Worm (Caenorhabditis elegans) whole organism, L4/young adult: ENCODE measurements around the gene glb-16.

Experiments used
- W03F9.2 ChIP-seq: fragments of 150-350 bp; optimal IDR thresholded peaks from 2 replicates; lab custom pipeline; 2014; ENCODE audit warnings: missing biosample characterization, missing genetic modification characterization
- dao-5 ChIP-seq: sonication (generic microtip); optimal IDR thresholded peaks from 2 replicates; lab custom pipeline; 2016; ENCODE audit warnings: missing genotype, missing genetic modification characterization, moderate library complexity, missing compliant biosample characterization
- him-1 ChIP-seq: sonication (generic microtip); optimal IDR thresholded peaks from 2 replicates; lab custom pipeline; 2016; ENCODE audit warnings: missing genotype, missing genetic modification reagents, missing genetic modification characterization, missing compliant biosample characterization

DNA sequence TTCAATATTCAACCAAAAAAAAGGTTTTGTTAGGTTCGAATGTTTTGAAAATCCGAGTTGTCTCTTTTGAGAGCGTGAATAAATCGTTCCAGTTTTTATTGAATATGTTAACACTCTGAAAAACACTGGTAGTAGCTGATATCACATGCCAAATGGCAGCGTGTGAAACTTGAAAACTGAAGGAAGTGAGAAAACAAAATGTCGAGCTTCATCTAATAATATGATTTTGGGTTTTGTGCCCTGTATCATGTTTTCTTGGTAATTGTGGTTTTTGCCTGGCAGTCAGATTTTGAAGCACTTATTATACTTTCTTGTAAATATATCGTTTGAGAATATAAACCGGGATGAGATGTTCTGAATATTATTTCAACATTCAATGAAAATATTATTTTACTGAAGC is 37.1 kb downstream of the glb-16 start, which contains the start of gene F48E3.6:
- TF ChIP-seq W03F9.2 (tag; lab: Kevin White, UChicago) (no peak), him-1 (no peak), dao-5 (no peak)
